Fruit fly (Drosophila melanogaster): Measurements from ENCODE around the gene Cp15.

Cp15 gene

DNA sequence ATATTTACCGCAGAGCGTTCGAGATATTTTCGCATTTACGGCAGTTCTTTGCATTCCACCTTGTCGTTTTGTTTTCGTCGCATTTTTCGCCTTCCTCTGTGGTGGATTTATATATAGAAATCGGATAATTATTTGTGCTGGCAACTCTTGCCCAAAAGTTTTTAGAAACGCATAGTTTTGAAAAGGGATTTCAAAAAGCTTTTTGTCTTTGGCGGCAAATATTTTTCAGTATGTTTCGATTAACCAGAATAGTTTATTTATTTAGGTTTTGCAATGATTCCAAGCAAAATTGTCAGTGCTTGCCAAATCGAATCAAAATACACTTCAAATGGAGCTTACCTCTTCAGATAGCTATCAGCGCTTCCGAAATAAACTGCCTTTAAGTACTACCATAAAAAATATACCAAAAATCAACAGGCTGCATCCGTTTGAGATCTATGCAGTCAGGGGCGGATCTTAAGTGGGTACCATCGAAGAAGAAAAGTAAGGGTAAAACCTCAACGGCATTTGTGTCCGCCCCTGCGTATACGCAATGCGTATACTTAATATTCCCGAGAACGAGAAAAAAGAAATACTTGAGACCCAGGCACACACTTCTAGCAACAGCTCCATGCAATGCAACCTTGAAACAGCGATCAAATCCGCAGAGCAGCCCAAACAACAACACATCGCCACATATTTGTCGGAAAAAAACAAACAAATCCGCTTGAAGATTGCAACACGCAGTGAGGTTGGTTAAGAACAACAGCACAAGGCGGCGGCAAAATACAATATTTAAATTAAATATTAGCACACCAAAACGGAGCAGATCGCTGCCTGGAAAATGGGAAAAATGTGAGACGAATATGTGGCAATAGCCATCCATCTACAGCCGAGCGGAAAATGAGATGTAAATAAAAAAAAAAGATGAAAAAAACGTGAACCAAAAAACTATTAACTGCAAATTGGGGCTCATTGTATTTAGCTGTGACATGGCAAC, 21.7 kb downstream of the Cp15 start, which contains the start of gene CG13306 (continued):
- no peak for TF ChIP-seq inv (GFP tag; IDR thresholded peaks at IDR 0.05; ENCODE audit: partially characterized antibody)
- no peak for TF ChIP-seq fu2 (GFP tag; optimal IDR thresholded peaks at IDR 0.05)
- TF ChIP-seq tup (GFP tag; optimal IDR thresholded peaks at IDR 0.05) = no peak
- TF ChIP-seq bab2 (GFP tag; optimal IDR thresholded peaks at IDR 0.05) = no peak
- no peak for TF ChIP-seq peb (GFP tag; IDR thresholded peaks at IDR 0.05)
- TF ChIP-seq CG7372 (GFP tag; IDR thresholded peaks at IDR 0.05) = peak; percentile 76
- peak; percentile 25 for TF ChIP-seq CG7839 (tag; optimal IDR thresholded peaks at IDR 0.05)
- TF ChIP-seq so (GFP tag; IDR thresholded peaks at IDR 0.05) = peak; percentile 43; the same call in 1 of the 3 replicates
- TF ChIP-seq CG12769 (tag; optimal IDR thresholded peaks at IDR 0.05) = peak; percentile 42
- no peak for TF ChIP-seq CG12071 (GFP tag; optimal IDR thresholded peaks at IDR 0.05)
- peak; percentile 43 for TF ChIP-seq Med (GFP tag)
- TF ChIP-seq h (optimal IDR thresholded peaks at IDR 0.05) = no peak
- no peak for TF ChIP-seq CG12299 (tag; optimal IDR thresholded peaks at IDR 0.05)
- TF ChIP-seq CkIIα-i1 (GFP tag; IDR thresholded peaks at IDR 0.05) = no peak
- TF ChIP-seq Jarid2 (GFP tag; optimal IDR thresholded peaks at IDR 0.05) = no peak
- TF ChIP-seq ro (GFP tag; IDR thresholded peaks at IDR 0.05) = no peak
- TF ChIP-seq tap (tag; optimal IDR thresholded peaks at IDR 0.05) = no peak
- TF ChIP-seq CG13894 (tag; optimal IDR thresholded peaks at IDR 0.05) = no peak
- no peak for TF ChIP-seq CG6683 (GFP tag; optimal IDR thresholded peaks at IDR 0.05)
- no peak for TF ChIP-seq ham (GFP tag; IDR thresholded peaks at IDR 0.05)
- TF ChIP-seq Mad (GFP tag; optimal IDR thresholded peaks at IDR 0.05) = no peak
- TF ChIP-seq trem (tag; optimal IDR thresholded peaks at IDR 0.05) = no peak
- TF ChIP-seq CG10267 (tag; optimal IDR thresholded peaks at IDR 0.05) = no peak
- no peak for TF ChIP-seq CG2202 (tag; optimal IDR thresholded peaks at IDR 0.05)
- no peak for TF ChIP-seq CG17385 (GFP tag; optimal IDR thresholded peaks at IDR 0.05)
- TF ChIP-seq CG1647 (GFP tag; optimal IDR thresholded peaks at IDR 0.05) = no peak
- no peak for TF ChIP-seq ato (GFP tag; IDR thresholded peaks at IDR 0.05; ENCODE audit: partially characterized antibody)
- no peak for TF ChIP-seq en (GFP tag; optimal IDR thresholded peaks at IDR 0.05)
- TF ChIP-seq CG8388 (GFP tag; optimal IDR thresholded peaks at IDR 0.05) = no peak
- TF ChIP-seq BtbVII (GFP tag; optimal IDR thresholded peaks at IDR 0.05) = no peak
- TF ChIP-seq Atf3 (GFP tag; optimal IDR thresholded peaks at IDR 0.05) = no peak
- no peak for TF ChIP-seq CG14014 (GFP tag; IDR thresholded peaks at IDR 0.05)
- TF ChIP-seq NfI (GFP tag; optimal IDR thresholded peaks at IDR 0.05) = no peak
- no peak for TF ChIP-seq Kr (GFP tag; optimal IDR thresholded peaks at IDR 0.05)
- no peak for TF ChIP-seq B-H2 (GFP tag; optimal IDR thresholded peaks at IDR 0.05)
- no peak for TF ChIP-seq fd96Cb (tag; optimal IDR thresholded peaks at IDR 0.05)
- TF ChIP-seq ap (GFP tag; IDR thresholded peaks at IDR 0.05) = no peak
- TF ChIP-seq NC2α (GFP tag; optimal IDR thresholded peaks at IDR 0.05) = no peak
- no peak for TF ChIP-seq CrebB (tag; optimal IDR thresholded peaks at IDR 0.05)
- TF ChIP-seq CG13424 (tag; optimal IDR thresholded peaks at IDR 0.05) = no peak
- TF ChIP-seq CG2199 (GFP tag; IDR thresholded peaks at IDR 0.05) = 0 out of 3 replicates have a peak, but pooled peaks have one; percentile 19
- TF ChIP-seq CG4282 (GFP tag; optimal IDR thresholded peaks at IDR 0.05) = no peak
- no peak for TF ChIP-seq CG31441 (GFP tag; IDR thresholded peaks at IDR 0.05)
- TF ChIP-seq ftz-f1 (GFP tag; optimal IDR thresholded peaks at IDR 0.05) = no peak
- no peak for TF ChIP-seq CG15073 (GFP tag; optimal IDR thresholded peaks at IDR 0.05)
- no peak for TF ChIP-seq oc (tag; optimal IDR thresholded peaks at IDR 0.05)
- TF ChIP-seq D19A (tag; optimal IDR thresholded peaks at IDR 0.05) = no peak
- peak; percentile 48; the same call in 1 of the 2 replicates for TF ChIP-seq CG14441 (GFP tag; IDR thresholded peaks at IDR 0.05)
- no peak for TF ChIP-seq CG17186 (GFP tag; optimal IDR thresholded peaks at IDR 0.05)

Data from whole organism, embryonic.